Worm (Caenorhabditis elegans) whole organism, L1 larva: ENCODE results near the gene chtb-3.

Source experiments
- ceh-82 ChIP-seq, 3 experiments: fragments of 150-350 bp in 1 of 3; sonication (generic microtip) in 2 of 3; optimal IDR thresholded peaks; 2 replicates each; lab custom pipeline; 2014 to 2017; ENCODE audit warnings: missing biosample characterization in 3 of 3, missing genetic modification characterization in 3 of 3
- jun-1 ChIP-seq: fragments of 150-350 bp; optimal IDR thresholded peaks from 2 replicates; lab custom pipeline; 2014; ENCODE audit warnings: missing biosample characterization, missing genetic modification reagents, missing genetic modification characterization

DNA sequence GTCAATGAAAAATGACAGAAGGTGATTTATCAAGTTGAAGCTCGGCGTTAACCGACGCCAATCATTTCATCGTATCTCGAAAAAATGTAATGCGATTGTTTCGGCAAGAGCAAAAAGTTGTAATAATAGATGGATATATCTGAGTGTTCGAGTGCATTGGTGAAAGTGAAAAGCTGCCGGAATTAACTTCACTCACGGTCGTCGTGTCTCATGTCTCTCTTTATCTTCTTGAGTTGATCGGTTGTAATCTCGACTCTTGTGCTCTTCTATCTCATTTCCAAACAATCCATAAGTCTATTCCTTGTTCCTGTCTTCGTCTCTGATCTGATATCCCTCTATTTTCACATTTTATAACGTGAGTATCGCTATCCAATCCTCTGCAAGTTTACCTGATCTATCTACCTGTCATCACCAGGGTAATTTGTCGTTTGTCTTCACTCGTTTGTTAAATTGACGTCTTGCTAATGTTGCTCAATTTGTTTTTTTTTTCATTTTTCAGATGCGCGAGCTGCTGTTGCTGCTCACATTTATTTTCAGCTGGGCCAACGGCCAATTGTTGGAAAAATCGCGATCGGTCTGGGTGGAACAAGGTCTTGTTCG lies 19.7 kb downstream of the chtb-3 start, which contains the start of gene cest-16:
- TF ChIP-seq jun-1 (tag; lab: Kevin White, UChicago) (no peak), ceh-82 (tag; optimal IDR thresholded peaks at IDR 0.05; lab: Kevin White, UChicago) (no peak)
